Worm (Caenorhabditis elegans) whole organism, L1 larva: ENCODE data around the gene lips-1.

Source experiments
- C04F5.9 ChIP-seq: sonication (generic microtip); optimal IDR thresholded peaks from 2 replicates; lab custom pipeline; 2016; ENCODE audit warnings: missing genetic modification characterization, missing compliant biosample characterization
- C16A3.4 ChIP-seq: fragments of 150-350 bp; optimal IDR thresholded peaks from 2 replicates; lab custom pipeline; 2014; ENCODE audit warnings: missing biosample characterization, missing genetic modification characterization
- alr-1 ChIP-seq: fragments of 200-800 bp; sonication (Bioruptor generic); optimal IDR thresholded peaks from 2 replicates; lab custom pipeline; 2018; ENCODE audit warnings: borderline replicate concordance, mild to moderate bottlenecking, missing genetic modification characterization, missing compliant biosample characterization
- ceh-63 ChIP-seq: fragments of 200-800 bp; sonication (Bioruptor generic); optimal IDR thresholded peaks from 2 replicates; lab custom pipeline; 2018; ENCODE audit warnings: mild to moderate bottlenecking, missing genetic modification characterization, missing compliant biosample characterization
- ceh-8 ChIP-seq: fragments of 200-800 bp; sonication (Bioruptor generic); optimal IDR thresholded peaks from 2 replicates; lab custom pipeline; 2018; ENCODE audit warnings: mild to moderate bottlenecking, missing genetic modification characterization, moderate library complexity, missing compliant biosample characterization
- ceh-82 ChIP-seq, 3 experiments: fragments of 150-350 bp in 1 of 3; sonication (generic microtip) in 2 of 3; optimal IDR thresholded peaks; 2 replicates each; lab custom pipeline; 2014 to 2017; ENCODE audit warnings: missing biosample characterization in 3 of 3, missing genetic modification characterization in 3 of 3
- ceh-90 ChIP-seq: sonication (generic microtip); optimal IDR thresholded peaks from 2 replicates; lab custom pipeline; 2016; ENCODE audit warnings: missing genetic modification characterization, missing compliant biosample characterization
- ces-1 ChIP-seq: fragments of 150-350 bp; optimal IDR thresholded peaks from 2 replicates; lab custom pipeline; 2014; ENCODE audit warnings: missing biosample characterization, missing genetic modification reagents, missing genetic modification characterization
- dsc-1 ChIP-seq: sonication (generic microtip); optimal IDR thresholded peaks from 2 replicates; lab custom pipeline; 2016; ENCODE audit warnings: mild to moderate bottlenecking, missing genetic modification characterization, missing compliant biosample characterization
- efl-3 ChIP-seq: fragments of 200-800 bp; sonication (Bioruptor generic); optimal IDR thresholded peaks from 2 replicates; lab custom pipeline; 2018; ENCODE audit warnings: mild to moderate bottlenecking, missing genetic modification characterization, missing compliant biosample characterization
- egl-27 ChIP-seq, 2 experiments: fragments of 150-350 bp in 1 of 2; sonication (generic microtip); optimal IDR thresholded peaks; 3 replicates each; lab custom pipeline; 2017 to 2018; ENCODE audit warnings: missing biosample characterization in 2 of 2, missing genetic modification characterization in 2 of 2, missing genetic modification reagents in 2 of 2
- elt-2 ChIP-seq: sonication (generic microtip); optimal IDR thresholded peaks from 2 replicates; lab custom pipeline; 2016; ENCODE audit warnings: missing genetic modification characterization, mild to moderate bottlenecking, inconsistent platforms, missing compliant biosample characterization, missing genetic modification reagents
- fkh-8 ChIP-seq: sonication (generic microtip); optimal IDR thresholded peaks from 2 replicates; lab custom pipeline; 2016; ENCODE audit warnings: mild to moderate bottlenecking, missing genetic modification characterization, missing compliant biosample characterization
- hlh-17 ChIP-seq: fragments of 200-800 bp; sonication (Bioruptor generic); optimal IDR thresholded peaks from 2 replicates; lab custom pipeline; 2018; ENCODE audit warnings: missing genetic modification characterization, mild to moderate bottlenecking, missing compliant biosample characterization, moderate library complexity, borderline replicate concordance
- irx-1 ChIP-seq: sonication (generic microtip); optimal IDR thresholded peaks from 2 replicates; lab custom pipeline; 2016; ENCODE audit warnings: missing genetic modification characterization, missing compliant biosample characterization
- isw-1 ChIP-seq: fragments of 200-800 bp; sonication (Bioruptor generic); IDR thresholded peaks from 2 replicates; pipeline ENCODE4 v1.3.6; 2022; ENCODE audit warnings: missing genetic modification characterization, missing compliant biosample characterization
- jun-1 ChIP-seq: fragments of 150-350 bp; optimal IDR thresholded peaks from 2 replicates; lab custom pipeline; 2014; ENCODE audit warnings: missing biosample characterization, missing genetic modification reagents, missing genetic modification characterization
- lin-15B ChIP-seq: fragments of 150-350 bp; sonication (generic microtip); optimal IDR thresholded peaks from 3 replicates; lab custom pipeline; 2014; ENCODE audit warnings: missing biosample characterization, missing genetic modification characterization
- lir-3 ChIP-seq: sonication (generic microtip); optimal IDR thresholded peaks from 2 replicates; lab custom pipeline; 2016; ENCODE audit warnings: mild to moderate bottlenecking, missing genetic modification characterization, moderate library complexity, missing compliant biosample characterization; ENCODE audit not compliant: poor library complexity
- lsy-2 ChIP-seq, 2 experiments: fragments of 150-350 bp; optimal IDR thresholded peaks; 2 replicates each; lab custom pipeline; 2014; ENCODE audit warnings: missing biosample characterization in 2 of 2, missing genetic modification characterization in 2 of 2
- mab-9 ChIP-seq: fragments of 200-800 bp; sonication (Bioruptor generic); IDR thresholded peaks from 2 replicates; pipeline ENCODE4 v1.3.6; 2022; ENCODE audit warnings: missing genetic modification reagents, missing genetic modification characterization, missing compliant biosample characterization
- mdl-1 ChIP-seq, 2 experiments: fragments of 150-350 bp; optimal IDR thresholded peaks; 2 replicates each; lab custom pipeline; 2014 to 2017; ENCODE audit warnings: missing biosample characterization in 2 of 2, missing genetic modification characterization in 2 of 2, inconsistent platforms in 1 of 2
- mef-2 ChIP-seq: fragments of 150-350 bp; optimal IDR thresholded peaks from 2 replicates; lab custom pipeline; 2014; ENCODE audit warnings: missing biosample characterization, missing genetic modification characterization
- mep-1 ChIP-seq: fragments of 150-350 bp; optimal IDR thresholded peaks from 2 replicates; lab custom pipeline; 2014; ENCODE audit warnings: missing biosample characterization, missing genetic modification characterization
- nhr-11 ChIP-seq: fragments of 150-350 bp; optimal IDR thresholded peaks from 2 replicates; lab custom pipeline; 2014; ENCODE audit warnings: missing biosample characterization, missing genetic modification characterization
- nhr-19 ChIP-seq: fragments of 200-800 bp; sonication (Bioruptor generic); conservative IDR thresholded peaks from 2 replicates; pipeline ENCODE4 v1.3.6; 2022; ENCODE audit warnings: missing genetic modification characterization, missing compliant biosample characterization
- nhr-20 ChIP-seq: sonication (generic microtip); optimal IDR thresholded peaks from 2 replicates; lab custom pipeline; 2016; ENCODE audit warnings: mild to moderate bottlenecking, missing genetic modification characterization, missing compliant biosample characterization
- nhr-237 ChIP-seq: fragments of 150-350 bp; optimal IDR thresholded peaks from 2 replicates; lab custom pipeline; 2014; ENCODE audit warnings: missing biosample characterization, missing genetic modification characterization
- nhr-28 ChIP-seq: fragments of 150-350 bp; optimal IDR thresholded peaks from 2 replicates; lab custom pipeline; 2014; ENCODE audit warnings: missing biosample characterization, missing genetic modification characterization
- nhr-47 ChIP-seq: sonication (generic microtip); optimal IDR thresholded peaks from 2 replicates; lab custom pipeline; 2016; ENCODE audit warnings: mild to moderate bottlenecking, missing genetic modification characterization, moderate library complexity, missing compliant biosample characterization
- nhr-71 ChIP-seq: sonication (generic microtip); optimal IDR thresholded peaks from 2 replicates; lab custom pipeline; 2016; ENCODE audit warnings: mild to moderate bottlenecking, missing genetic modification characterization, moderate library complexity, missing compliant biosample characterization
- nhr-76 ChIP-seq: sonication (generic microtip); optimal IDR thresholded peaks from 2 replicates; lab custom pipeline; 2017; ENCODE audit warnings: missing biosample characterization, missing genetic modification characterization
- nhr-77 ChIP-seq: fragments of 150-350 bp; optimal IDR thresholded peaks from 2 replicates; lab custom pipeline; 2014; ENCODE audit warnings: missing biosample characterization, missing genetic modification characterization
- nhr-84 ChIP-seq: sonication (generic microtip); optimal IDR thresholded peaks from 2 replicates; lab custom pipeline; 2017; ENCODE audit warnings: missing biosample characterization, missing genetic modification characterization
- pag-3 ChIP-seq: sonication (generic microtip); optimal IDR thresholded peaks from 2 replicates; lab custom pipeline; 2017; ENCODE audit warnings: missing genetic modification characterization, mild to moderate bottlenecking, missing compliant biosample characterization, antibody characterized with exemption, borderline replicate concordance; ENCODE audit not compliant: insufficient read depth
- pax-3 ChIP-seq: fragments of 200-800 bp; sonication (Bioruptor generic); optimal IDR thresholded peaks from 2 replicates; lab custom pipeline; 2018; ENCODE audit warnings: mild to moderate bottlenecking, missing genetic modification characterization, moderate library complexity, missing compliant biosample characterization
- rnt-1 ChIP-seq: sonication (generic microtip); optimal IDR thresholded peaks from 2 replicates; lab custom pipeline; 2016; ENCODE audit warnings: mild to moderate bottlenecking, missing genetic modification characterization, moderate library complexity, missing compliant biosample characterization
- skn-1 ChIP-seq: fragments of 150-350 bp; optimal IDR thresholded peaks from 2 replicates; lab custom pipeline; 2014; ENCODE audit warnings: missing biosample characterization, missing genetic modification characterization
- snpc-4 ChIP-seq: fragments of 150-350 bp; optimal IDR thresholded peaks from 2 replicates; lab custom pipeline; 2014; ENCODE audit warnings: missing biosample characterization, missing genetic modification characterization
- snu-23 ChIP-seq: sonication (generic microtip); optimal IDR thresholded peaks from 2 replicates; lab custom pipeline; 2016; ENCODE audit warnings: missing genetic modification characterization, missing compliant biosample characterization
- sox-4 ChIP-seq: sonication (generic microtip); optimal IDR thresholded peaks from 2 replicates; lab custom pipeline; 2016; ENCODE audit warnings: missing genetic modification characterization, missing compliant biosample characterization
- sptf-1 ChIP-seq: fragments of 150-350 bp; optimal IDR thresholded peaks from 2 replicates; lab custom pipeline; 2014; ENCODE audit warnings: missing biosample characterization, missing genetic modification characterization
- sup-37 ChIP-seq: fragments of 200-800 bp; sonication (Bioruptor generic); optimal IDR thresholded peaks from 2 replicates; lab custom pipeline; 2018; ENCODE audit warnings: mild to moderate bottlenecking, missing genetic modification characterization, missing compliant biosample characterization
- swsn-7 ChIP-seq: sonication (generic microtip); optimal IDR thresholded peaks from 2 replicates; lab custom pipeline; 2016; ENCODE audit warnings: missing genetic modification characterization, missing compliant biosample characterization
- tbx-2 ChIP-seq: sonication (generic microtip); optimal IDR thresholded peaks from 2 replicates; lab custom pipeline; 2016; ENCODE audit warnings: missing genetic modification characterization, missing compliant biosample characterization
- unc-130 ChIP-seq: fragments of 150-350 bp; optimal IDR thresholded peaks from 2 replicates; lab custom pipeline; 2017; ENCODE audit warnings: missing biosample characterization, missing genetic modification characterization, inconsistent platforms
- unc-30 ChIP-seq: sonication (generic microtip); optimal IDR thresholded peaks from 2 replicates; lab custom pipeline; 2017; ENCODE audit warnings: missing biosample characterization, missing genetic modification characterization
- unc-86 ChIP-seq: sonication (generic microtip); optimal IDR thresholded peaks from 2 replicates; lab custom pipeline; 2016; ENCODE audit warnings: missing genetic modification characterization, missing compliant biosample characterization
- unc-98 ChIP-seq: fragments of 200-800 bp; sonication (Bioruptor generic); IDR thresholded peaks from 2 replicates; pipeline ENCODE4 v1.3.6; 2022; ENCODE audit warnings: missing genetic modification characterization, missing compliant biosample characterization
- zag-1 ChIP-seq: fragments of 150-350 bp; optimal IDR thresholded peaks from 2 replicates; lab custom pipeline; 2014; ENCODE audit warnings: missing biosample characterization, missing genetic modification characterization
- zip-4 ChIP-seq: fragments of 200-800 bp; sonication (Bioruptor generic); optimal IDR thresholded peaks from 2 replicates; lab custom pipeline; 2018; ENCODE audit warnings: mild to moderate bottlenecking, missing genetic modification characterization, moderate library complexity, missing compliant biosample characterization
- ztf-11 ChIP-seq, 2 experiments: sonication (generic microtip); optimal IDR thresholded peaks; 2 replicates each; lab custom pipeline; 2016 to 2017; ENCODE audit warnings: missing genetic modification characterization in 2 of 2, missing biosample characterization in 1 of 2, missing compliant biosample characterization in 1 of 2
- ztf-4 ChIP-seq: fragments of 150-350 bp; optimal IDR thresholded peaks from 2 replicates; lab custom pipeline; 2014; ENCODE audit warnings: missing biosample characterization, missing genetic modification characterization

The lips-1 gene

DNA sequence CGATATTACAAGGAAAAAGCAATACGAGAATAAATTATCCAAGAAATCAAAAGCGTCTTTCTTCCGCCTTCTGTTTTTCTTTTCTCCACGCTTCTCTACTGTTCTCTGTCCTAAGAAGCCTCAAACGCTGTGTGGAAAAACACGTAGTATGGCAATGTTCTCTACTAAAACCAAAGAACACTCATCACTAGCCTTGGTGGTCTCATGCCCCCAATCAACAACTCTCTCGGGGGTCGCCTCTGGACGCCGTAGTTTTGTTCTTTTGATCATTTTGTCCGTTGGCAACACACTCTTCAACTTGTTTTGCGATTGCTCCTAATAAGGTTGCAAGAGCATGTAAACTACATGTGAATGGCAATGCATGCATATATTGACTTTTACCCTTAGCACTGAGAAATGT lies 24.7 kb downstream of the lips-1 start (continued):
- no peak for TF ChIP-seq ces-1 (GFP tag; lab: Kevin White, UChicago)
- peak; percentile 4 for TF ChIP-seq unc-130 (tag; lab: Kevin White, UChicago)
- peak; percentile 36 to 37 for TF ChIP-seq lsy-2 (tag; optimal IDR thresholded peaks at IDR 0.05; lab: Kevin White, UChicago)
- TF ChIP-seq skn-1 (tag; lab: Kevin White, UChicago): peak; percentile 14
- TF ChIP-seq pax-3 (tag; lab: Kevin White, UChicago): no peak
- TF ChIP-seq zag-1 (tag; lab: Kevin White, UChicago): no peak
- no peak for TF ChIP-seq zip-4 (GFP tag; lab: Kevin White, UChicago)
- TF ChIP-seq ceh-90 (tag; lab: Kevin White, UChicago): no peak
- no peak for TF ChIP-seq nhr-76 (tag; lab: Kevin White, UChicago)
- TF ChIP-seq ztf-4 (tag; lab: Kevin White, UChicago): peak; percentile 22
- TF ChIP-seq rnt-1 (tag; lab: Kevin White, UChicago): peak; percentile 40
- TF ChIP-seq nhr-47 (tag; lab: Kevin White, UChicago): peak; percentile 63
- TF ChIP-seq efl-3: no peak
- no peak for TF ChIP-seq ztf-11 (tag; optimal IDR thresholded peaks at IDR 0.05; lab: Kevin White, UChicago)
- TF ChIP-seq snpc-4: no peak
- no peak for TF ChIP-seq nhr-237
- no peak for TF ChIP-seq isw-1 (GFP tag; lab: Robert Waterston, UW)
- no peak for TF ChIP-seq alr-1 (tag; lab: Kevin White, UChicago)
- peak; percentile 36 for TF ChIP-seq swsn-7 (tag; lab: Kevin White, UChicago)
- TF ChIP-seq tbx-2 (tag; lab: Kevin White, UChicago): peak; percentile 59
- peak; percentile 87 for TF ChIP-seq nhr-20
- TF ChIP-seq hlh-17: no peak
- TF ChIP-seq dsc-1: peak; percentile 61
- no peak for TF ChIP-seq mef-2 (tag; lab: Kevin White, UChicago)
- no peak for TF ChIP-seq lin-15B (tag; lab: Kevin White, UChicago)
- no peak for TF ChIP-seq nhr-11 (tag; lab: Kevin White, UChicago)
- TF ChIP-seq mab-9 (GFP tag; lab: Robert Waterston, UW): no peak
- TF ChIP-seq sptf-1: no peak
- no peak for TF ChIP-seq ceh-8 (GFP tag; lab: Kevin White, UChicago)
- peak; percentile 18 for TF ChIP-seq unc-86 (tag; lab: Kevin White, UChicago)
- peak in 1 of 2 experiments; percentile 62 for TF ChIP-seq mdl-1 (tag; optimal IDR thresholded peaks at IDR 0.05; lab: Kevin White, UChicago)
- peak; percentile 97 for TF ChIP-seq nhr-19 (GFP tag; lab: Robert Waterston, UW)
- no peak for TF ChIP-seq nhr-84 (tag; lab: Kevin White, UChicago)
- TF ChIP-seq C16A3.4: peak; percentile 29
- TF ChIP-seq snu-23: peak; percentile 59
- no peak for TF ChIP-seq sup-37 (GFP tag; lab: Kevin White, UChicago)
- TF ChIP-seq elt-2: no peak
- no peak for TF ChIP-seq nhr-28
- peak; percentile 7 for TF ChIP-seq C04F5.9 (tag; lab: Kevin White, UChicago)
- TF ChIP-seq sox-4 (tag; lab: Kevin White, UChicago): no peak
- peak; percentile 40 for TF ChIP-seq mep-1
- no peak for TF ChIP-seq irx-1 (tag; lab: Kevin White, UChicago)
- TF ChIP-seq unc-30: no peak
- peak; percentile 18 to 53 (median 41) for TF ChIP-seq ceh-82 (tag; optimal IDR thresholded peaks at IDR 0.05; lab: Kevin White, UChicago)
- no peak for TF ChIP-seq ceh-63 (GFP tag; lab: Kevin White, UChicago)
- peak; percentile 85 for TF ChIP-seq nhr-71 (tag; lab: Kevin White, UChicago)
- TF ChIP-seq nhr-77 (tag; lab: Kevin White, UChicago): peak; percentile 29
- TF ChIP-seq pag-3 (tag; lab: Kevin White, UChicago): no peak
- no peak for TF ChIP-seq unc-98 (GFP tag; lab: Robert Waterston, UW)
- TF ChIP-seq jun-1 (tag; lab: Kevin White, UChicago): peak; percentile 29
- peak; percentile 68 for TF ChIP-seq fkh-8 (tag; lab: Kevin White, UChicago)
- TF ChIP-seq lir-3 (tag; lab: Kevin White, UChicago): peak; percentile 2
- no peak for TF ChIP-seq egl-27 (tag; optimal IDR thresholded peaks at IDR 0.05; lab: Kevin White, UChicago)
